Fruit fly (Drosophila melanogaster) whole organism: ENCODE results near the gene mid.

Experiments
- Dll ChIP-seq: fragments of >200 bp; optimal IDR thresholded peaks from 2 replicates; lab custom pipeline; 2017
- EcR ChIP-seq, 2 experiments: fragments of >200 bp; optimal IDR thresholded peaks; 2 replicates each; lab custom pipeline; 2017; ENCODE audit warnings: missing biosample characterization in 2 of 2, missing genetic modification characterization in 2 of 2, missing genetic modification reagents in 2 of 2
- pan ChIP-seq: fragments of >200 bp; optimal IDR thresholded peaks from 2 replicates; lab custom pipeline; 2017
- psq ChIP-seq: fragments of >200 bp; optimal IDR thresholded peaks from 2 replicates; lab custom pipeline; 2017

DNA sequence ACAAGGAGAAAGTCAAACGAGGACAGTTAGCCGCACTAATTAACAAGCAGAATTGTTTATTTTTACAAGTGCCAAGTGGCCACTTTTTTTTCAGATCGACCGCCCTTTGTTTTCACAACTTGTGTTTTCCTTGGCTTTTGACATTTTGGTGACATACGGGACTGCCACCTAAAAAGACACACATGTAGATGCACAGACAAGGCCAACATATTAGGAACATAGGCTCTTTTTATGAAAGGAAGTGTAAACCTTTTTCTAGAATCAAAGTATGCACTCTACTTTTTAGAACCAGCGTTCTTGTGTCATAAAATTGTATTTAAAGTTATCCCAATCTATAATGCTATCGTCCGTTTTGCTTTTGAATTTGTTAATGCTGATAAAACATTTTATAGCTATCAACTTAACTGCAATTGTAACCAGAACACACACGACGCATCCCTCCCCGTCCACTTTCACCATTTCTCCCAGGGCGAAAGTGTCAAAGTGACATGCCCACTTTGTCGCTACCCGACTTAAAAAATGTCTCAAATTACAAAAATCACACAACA lies 1.6 kb upstream of the mid start:
- TF ChIP-seq EcR (GFP tag; optimal IDR thresholded peaks at IDR 0.05; lab: Kevin White, UChicago) (no peak), psq (lab: Kevin White, UChicago) (no peak), Dll (lab: Kevin White, UChicago) (no peak), pan (lab: Kevin White, UChicago) (no peak)
